Worm (Caenorhabditis elegans) whole organism, L4/young adult: Measurements from ENCODE around the gene sut-2.

Source experiments
- W03F9.2 ChIP-seq: fragments of 150-350 bp; optimal IDR thresholded peaks from 2 replicates; lab custom pipeline; 2014; ENCODE audit warnings: missing biosample characterization, missing genetic modification characterization
- dao-5 ChIP-seq: sonication (generic microtip); optimal IDR thresholded peaks from 2 replicates; lab custom pipeline; 2016; ENCODE audit warnings: missing genotype, missing genetic modification characterization, moderate library complexity, missing compliant biosample characterization
- him-1 ChIP-seq: sonication (generic microtip); optimal IDR thresholded peaks from 2 replicates; lab custom pipeline; 2016; ENCODE audit warnings: missing genotype, missing genetic modification reagents, missing genetic modification characterization, missing compliant biosample characterization

ce11 chrV:4523844-4524243 lies 46.0 kb downstream of the sut-2 start:
- TF ChIP-seq him-1: no peak
- TF ChIP-seq W03F9.2: no peak
- no peak for TF ChIP-seq dao-5 (tag; lab: Kevin White, UChicago)
